1 fruit fly cellular context compared by ENCODE assay signal in the genomic region with DNA sequence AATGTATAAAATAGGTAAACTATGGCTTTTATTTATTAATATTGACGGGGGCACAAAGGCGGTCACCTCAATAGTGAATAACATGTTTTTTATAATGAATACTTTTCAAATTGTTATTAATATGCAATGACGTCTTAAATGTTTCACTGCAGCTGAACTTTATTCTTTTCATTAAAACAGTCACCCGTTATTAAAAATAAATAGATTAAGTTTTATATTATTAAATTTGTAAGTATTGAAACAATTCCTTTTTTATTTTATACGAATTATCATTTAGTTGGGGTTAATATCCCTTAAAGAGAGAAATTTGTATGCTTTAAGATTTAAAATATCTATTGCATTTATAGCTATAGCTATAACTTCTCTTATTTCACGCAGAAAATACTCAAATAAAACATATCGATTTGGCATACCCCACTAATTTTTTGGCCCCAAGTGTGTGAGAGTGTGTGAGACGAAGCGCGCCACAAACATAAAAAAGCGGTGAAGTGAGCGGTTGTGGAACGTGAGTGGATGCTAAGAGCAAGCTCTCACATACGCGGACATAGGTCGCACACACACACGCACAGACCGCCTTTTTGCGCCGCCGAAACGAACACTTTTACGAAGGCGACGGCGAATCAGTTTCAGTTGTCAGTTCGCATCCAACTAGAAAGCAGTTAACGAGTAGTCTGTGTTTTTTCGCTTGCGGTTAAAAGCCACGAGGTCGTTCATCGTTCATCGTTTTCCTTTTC.
A peak's percentile ranks its signal among the peaks of the same experiment; 100 is the strongest.
TF ChIP-seq lines count a peak whose summit lies in the region.

A gene (plus strand): TSS at position 626 of the 734 bp plus-strand sequence.

TF ChIP-seq in whole organism, embryonic, 481 proteins besides CTCF, POLR2A, EP300 and RAD21 (continued from another document and continues in another):
- TF ChIP-seq CG2129 (GFP tag; IDR thresholded peaks at IDR 0.05; lab: Robert Waterston, UW; ENCODE audit: partially characterized antibody): no peak
- TF ChIP-seq sd (tag; optimal IDR thresholded peaks at IDR 0.05; lab: Kevin White, UChicago): peak; percentile 50
- no peak for TF ChIP-seq hth (optimal IDR thresholded peaks at IDR 0.05; lab: Kevin White, UChicago)
- no peak for TF ChIP-seq sna (GFP tag; IDR thresholded peaks at IDR 0.05; lab: Robert Waterston, UW; ENCODE audit: partially characterized antibody)
- peak; percentile 49 for TF ChIP-seq mirr (GFP tag; optimal IDR thresholded peaks at IDR 0.05; lab: Kevin White, UChicago)
- peak in 1 of 2 experiments; percentile 33 for TF ChIP-seq chif (GFP tag; optimal IDR thresholded peaks at IDR 0.05; lab: Kevin White, UChicago)
- TF ChIP-seq CG17612 (GFP tag; IDR thresholded peaks at IDR 0.05; lab: Robert Waterston, UW): no peak
- no peak for TF ChIP-seq bigmax (GFP tag; optimal IDR thresholded peaks at IDR 0.05; lab: Kevin White, UChicago)
- TF ChIP-seq aop (GFP tag; IDR thresholded peaks at IDR 0.05; lab: Robert Waterston, UW): no peak
- TF ChIP-seq wdn (GFP tag; IDR thresholded peaks at IDR 0.05; lab: Robert Waterston, UW): no peak
- TF ChIP-seq ato (GFP tag; IDR thresholded peaks at IDR 0.05; lab: Robert Waterston, UW; ENCODE audit: partially characterized antibody): 0 out of 2 replicates have a peak, but pooled peaks have one; percentile 32
- TF ChIP-seq CG4328 (GFP tag; optimal IDR thresholded peaks at IDR 0.05; lab: Kevin White, UChicago): peak; percentile 77
- peak; percentile 45 for TF ChIP-seq Fer2 (tag; optimal IDR thresholded peaks at IDR 0.05; lab: Kevin White, UChicago)
- no peak for TF ChIP-seq CG6272 (GFP tag; IDR thresholded peaks at IDR 0.05; lab: Robert Waterston, UW)
- TF ChIP-seq chinmo (GFP tag; IDR thresholded peaks at IDR 0.05; lab: Robert Waterston, UW; ENCODE audit: partially characterized antibody): peak; percentile 67; the same call in 2 of the 4 replicates
- TF ChIP-seq CG7839 (tag; optimal IDR thresholded peaks at IDR 0.05; lab: Kevin White, UChicago): peak; percentile 93
- TF ChIP-seq rib (GFP tag; IDR thresholded peaks at IDR 0.05; lab: Robert Waterston, UW): peak; percentile 72
- TF ChIP-seq Gsc (GFP tag; IDR thresholded peaks at IDR 0.05; lab: Robert Waterston, UW): no peak
- TF ChIP-seq CG10321 (GFP tag; IDR thresholded peaks at IDR 0.05; lab: Robert Waterston, UW): no peak
- TF ChIP-seq CG11504 (tag; optimal IDR thresholded peaks at IDR 0.05; lab: Kevin White, UChicago): peak; percentile 92
- TF ChIP-seq CG16779 (GFP tag; IDR thresholded peaks at IDR 0.05; lab: Robert Waterston, UW): no peak
- no peak for TF ChIP-seq pho (GFP tag; optimal IDR thresholded peaks at IDR 0.05; lab: Kevin White, UChicago)
- no peak for TF ChIP-seq Sin3A (optimal IDR thresholded peaks at IDR 0.05; lab: Kevin White, UChicago)
- no peak; the same call in 1 of the 2 replicates for TF ChIP-seq seq (GFP tag; IDR thresholded peaks at IDR 0.05; lab: Robert Waterston, UW)
- peak; percentile 92 for TF ChIP-seq CG3281 (GFP tag; optimal IDR thresholded peaks at IDR 0.05; lab: Kevin White, UChicago)
- no peak for TF ChIP-seq CG15479 (GFP tag; optimal IDR thresholded peaks at IDR 0.05; lab: Kevin White, UChicago)
- peak; percentile 61 for TF ChIP-seq CG31224 (GFP tag; IDR thresholded peaks at IDR 0.05; lab: Robert Waterston, UW)
- TF ChIP-seq vnd (GFP tag; IDR thresholded peaks at IDR 0.05; lab: Robert Waterston, UW; ENCODE audit: partially characterized antibody): no peak
- TF ChIP-seq CG18764 (GFP tag; optimal IDR thresholded peaks at IDR 0.05; lab: Kevin White, UChicago): peak; percentile 15
- TF ChIP-seq D19B (GFP tag; optimal IDR thresholded peaks at IDR 0.05; lab: Kevin White, UChicago): peak; percentile 76
- TF ChIP-seq peb (GFP tag; IDR thresholded peaks at IDR 0.05; lab: Robert Waterston, UW): no peak; the same call in 1 of the 2 replicates
- TF ChIP-seq CG7556 (GFP tag; optimal IDR thresholded peaks at IDR 0.05; lab: Kevin White, UChicago): peak; percentile 96
- no peak for TF ChIP-seq luna (GFP tag; optimal IDR thresholded peaks at IDR 0.05; lab: Kevin White, UChicago)
- no peak for TF ChIP-seq eyg (GFP tag; optimal IDR thresholded peaks at IDR 0.05; lab: Kevin White, UChicago)
- no peak for TF ChIP-seq CG4617 (GFP tag; optimal IDR thresholded peaks at IDR 0.05; lab: Kevin White, UChicago; ENCODE audit: borderline replicate concordance)
- no peak for TF ChIP-seq prd (optimal IDR thresholded peaks at IDR 0.05; lab: Kevin White, UChicago)
- peak; percentile 61 for TF ChIP-seq prd (GFP tag; IDR thresholded peaks at IDR 0.05; lab: Robert Waterston, UW)
- peak; percentile 67 for TF ChIP-seq stc (GFP tag; IDR thresholded peaks at IDR 0.05; lab: Robert Waterston, UW)
- TF ChIP-seq gsb-n (tag; optimal IDR thresholded peaks at IDR 0.05; lab: Kevin White, UChicago): peak; percentile 68
- TF ChIP-seq Hmr (GFP tag; optimal IDR thresholded peaks at IDR 0.05; lab: Kevin White, UChicago): peak; percentile 90
- TF ChIP-seq gcm (GFP tag; optimal IDR thresholded peaks at IDR 0.05; lab: Kevin White, UChicago): peak; percentile 83
- no peak for TF ChIP-seq BEAF-32 (GFP tag; optimal IDR thresholded peaks at IDR 0.05; lab: Kevin White, UChicago)
- peak; percentile 18 for TF ChIP-seq dmrt11E (tag; optimal IDR thresholded peaks at IDR 0.05; lab: Kevin White, UChicago)
- 0 out of 3 replicates have a peak, but pooled peaks have one; percentile 24 for TF ChIP-seq ase (GFP tag; IDR thresholded peaks at IDR 0.05; lab: Robert Waterston, UW)
- TF ChIP-seq ham (GFP tag; IDR thresholded peaks at IDR 0.05; lab: Robert Waterston, UW): no peak
- TF ChIP-seq NC2α (GFP tag; optimal IDR thresholded peaks at IDR 0.05; lab: Kevin White, UChicago): no peak
- no peak for TF ChIP-seq unc-4 (GFP tag; IDR thresholded peaks at IDR 0.05; lab: Robert Waterston, UW; ENCODE audit: partially characterized antibody)
- no peak for TF ChIP-seq CG7271 (tag; optimal IDR thresholded peaks at IDR 0.05; lab: Kevin White, UChicago)
- peak; percentile 46 for TF ChIP-seq CG10462 (GFP tag; optimal IDR thresholded peaks at IDR 0.05; lab: Kevin White, UChicago)
- no peak for TF ChIP-seq Taf1 (GFP tag; IDR thresholded peaks at IDR 0.05; lab: Robert Waterston, UW)
- no peak for TF ChIP-seq CG10959 (GFP tag; IDR thresholded peaks at IDR 0.05; lab: Robert Waterston, UW)
- no peak for TF ChIP-seq Side (GFP tag; optimal IDR thresholded peaks at IDR 0.05; lab: Kevin White, UChicago)
- TF ChIP-seq CG6813 (GFP tag; optimal IDR thresholded peaks at IDR 0.05; lab: Kevin White, UChicago): peak; percentile 75
- no peak for TF ChIP-seq CG8765 (GFP tag; IDR thresholded peaks at IDR 0.05; lab: Robert Waterston, UW)
- TF ChIP-seq CG12155 (GFP tag; optimal IDR thresholded peaks at IDR 0.05; lab: Kevin White, UChicago): peak; percentile 63
- TF ChIP-seq Hmx (GFP tag; optimal IDR thresholded peaks at IDR 0.05; lab: Kevin White, UChicago): no peak
- no peak for TF ChIP-seq CG9876 (GFP tag; optimal IDR thresholded peaks at IDR 0.05; lab: Kevin White, UChicago)
- TF ChIP-seq dysf (GFP tag; IDR thresholded peaks at IDR 0.05; lab: Robert Waterston, UW): peak; percentile 76; the same call in 2 of the 3 replicates
- TF ChIP-seq eve (GFP tag; optimal IDR thresholded peaks at IDR 0.05; lab: Kevin White, UChicago): peak in 1 of 2 experiments; percentile 2
- TF ChIP-seq Rx (GFP tag; IDR thresholded peaks at IDR 0.05; lab: Robert Waterston, UW): no peak
- peak; percentile 29 for TF ChIP-seq ara (GFP tag; IDR thresholded peaks at IDR 0.05; lab: Robert Waterston, UW)
- TF ChIP-seq GATAe (GFP tag; conservative IDR thresholded peaks at IDR 0.05; lab: Robert Waterston, UW): no peak
- peak; percentile 81 for TF ChIP-seq D19A (tag; optimal IDR thresholded peaks at IDR 0.05; lab: Kevin White, UChicago)
- TF ChIP-seq CG9932 (GFP tag; IDR thresholded peaks at IDR 0.05; lab: Robert Waterston, UW): peak; percentile 66
- TF ChIP-seq br (optimal IDR thresholded peaks at IDR 0.05; lab: Kevin White, UChicago): no peak
- peak in 1 of 2 experiments; percentile 10 for TF ChIP-seq crp (GFP tag; optimal IDR thresholded peaks at IDR 0.05; lab: Kevin White, UChicago)
- TF ChIP-seq H15 (GFP tag; IDR thresholded peaks at IDR 0.05; lab: Robert Waterston, UW): no peak
- peak; percentile 63 for TF ChIP-seq kah (GFP tag; optimal IDR thresholded peaks at IDR 0.05; lab: Kevin White, UChicago)
- TF ChIP-seq CG6689 (GFP tag; IDR thresholded peaks at IDR 0.05; lab: Robert Waterston, UW): peak; percentile 69
- no peak for TF ChIP-seq CG11085 (GFP tag; IDR thresholded peaks at IDR 0.05; lab: Robert Waterston, UW)
- peak; percentile 7 for TF ChIP-seq CHES-1-like (GFP tag; optimal IDR thresholded peaks at IDR 0.05; lab: Kevin White, UChicago)
- no peak for TF ChIP-seq Opbp (GFP tag; IDR thresholded peaks at IDR 0.05; lab: Robert Waterston, UW; ENCODE audit: partially characterized antibody)
- TF ChIP-seq ac (GFP tag; optimal IDR thresholded peaks at IDR 0.05; lab: Kevin White, UChicago): no peak
- TF ChIP-seq CG3407 (GFP tag; optimal IDR thresholded peaks at IDR 0.05; lab: Kevin White, UChicago): peak; percentile 60
- TF ChIP-seq caup (GFP tag; optimal IDR thresholded peaks at IDR 0.05; lab: Kevin White, UChicago; ENCODE audit: severe bottlenecking): peak; percentile 72
- peak; percentile 42; the same call in 1 of the 2 replicates for TF ChIP-seq bbx (GFP tag; IDR thresholded peaks at IDR 0.05; lab: Robert Waterston, UW; ENCODE audit: partially characterized antibody)
- peak; percentile 58 for TF ChIP-seq pfk (GFP tag; optimal IDR thresholded peaks at IDR 0.05; lab: Kevin White, UChicago)
- no peak for TF ChIP-seq CG14667 (GFP tag; IDR thresholded peaks at IDR 0.05; lab: Robert Waterston, UW)
- no peak for TF ChIP-seq Kr (GFP tag; optimal IDR thresholded peaks at IDR 0.05; lab: Kevin White, UChicago)
- TF ChIP-seq CG13894 (tag; optimal IDR thresholded peaks at IDR 0.05; lab: Kevin White, UChicago): peak; percentile 17
- peak; percentile 66 for TF ChIP-seq NfI (GFP tag; optimal IDR thresholded peaks at IDR 0.05; lab: Kevin White, UChicago)
- peak; percentile 44 for TF ChIP-seq cwo (GFP tag; optimal IDR thresholded peaks at IDR 0.05; lab: Kevin White, UChicago)
- peak; percentile 39 for TF ChIP-seq nom (GFP tag; optimal IDR thresholded peaks at IDR 0.05; lab: Kevin White, UChicago)
- peak; percentile 57 for TF ChIP-seq CG4820 (GFP tag; optimal IDR thresholded peaks at IDR 0.05; lab: Kevin White, UChicago)
- peak; percentile 89 for TF ChIP-seq Hand (GFP tag; optimal IDR thresholded peaks at IDR 0.05; lab: Kevin White, UChicago)
- TF ChIP-seq inv (GFP tag; IDR thresholded peaks at IDR 0.05; lab: Robert Waterston, UW; ENCODE audit: partially characterized antibody): no peak
- peak; percentile 66 for TF ChIP-seq nau (GFP tag; optimal IDR thresholded peaks at IDR 0.05; lab: Kevin White, UChicago)
- TF ChIP-seq CG12769 (tag; optimal IDR thresholded peaks at IDR 0.05; lab: Kevin White, UChicago): peak; percentile 47
- TF ChIP-seq CG15011 (GFP tag; optimal IDR thresholded peaks at IDR 0.05; lab: Kevin White, UChicago): peak; percentile 79
- peak; percentile 70 for TF ChIP-seq ind (GFP tag; optimal IDR thresholded peaks at IDR 0.05; lab: Kevin White, UChicago)
- peak; percentile 69 for TF ChIP-seq ATbp (GFP tag; optimal IDR thresholded peaks at IDR 0.05; lab: Kevin White, UChicago)
- no peak for TF ChIP-seq Atf3 (GFP tag; optimal IDR thresholded peaks at IDR 0.05; lab: Kevin White, UChicago)
- TF ChIP-seq CG10565 (GFP tag; optimal IDR thresholded peaks at IDR 0.05; lab: Kevin White, UChicago): no peak
- TF ChIP-seq nmo (GFP tag; optimal IDR thresholded peaks at IDR 0.05; lab: Kevin White, UChicago): peak; percentile 93
- no peak for TF ChIP-seq trh (GFP tag; optimal IDR thresholded peaks at IDR 0.05; lab: Kevin White, UChicago)
- peak; percentile 83 for TF ChIP-seq CG17359 (tag; optimal IDR thresholded peaks at IDR 0.05; lab: Kevin White, UChicago)
- 0 out of 2 replicates have a peak, but pooled peaks have one; percentile 48 for TF ChIP-seq ranshi (GFP tag; IDR thresholded peaks at IDR 0.05; lab: Robert Waterston, UW)
- peak; percentile 57 for TF ChIP-seq Rfx (GFP tag; IDR thresholded peaks at IDR 0.05; lab: Robert Waterston, UW)
- TF ChIP-seq CG11247 (GFP tag; IDR thresholded peaks at IDR 0.05; lab: Robert Waterston, UW): no peak
- no peak for TF ChIP-seq grn (GFP tag; optimal IDR thresholded peaks at IDR 0.05; lab: Kevin White, UChicago)
- TF ChIP-seq CG1529 (GFP tag; optimal IDR thresholded peaks at IDR 0.05; lab: Kevin White, UChicago): peak; percentile 59
- TF ChIP-seq CG5180 (GFP tag; optimal IDR thresholded peaks at IDR 0.05; lab: Kevin White, UChicago): peak; percentile 77
- TF ChIP-seq mam (GFP tag; optimal IDR thresholded peaks at IDR 0.05; lab: Kevin White, UChicago): peak; percentile 43
- peak; percentile 72 for TF ChIP-seq CG8388 (GFP tag; optimal IDR thresholded peaks at IDR 0.05; lab: Kevin White, UChicago)
- TF ChIP-seq CG31441 (GFP tag; IDR thresholded peaks at IDR 0.05; lab: Robert Waterston, UW): peak; percentile 95
- TF ChIP-seq CG2712 (tag; optimal IDR thresholded peaks at IDR 0.05; lab: Kevin White, UChicago): peak; percentile 89
- peak; percentile 69 for TF ChIP-seq Abd-B (GFP tag; optimal IDR thresholded peaks at IDR 0.05; lab: Kevin White, UChicago)
- no peak for TF ChIP-seq Dll (GFP tag; IDR thresholded peaks at IDR 0.05; lab: Robert Waterston, UW; ENCODE audit: partially characterized antibody)
- TF ChIP-seq CG10654 (GFP tag; optimal IDR thresholded peaks at IDR 0.05; lab: Kevin White, UChicago): peak; percentile 57
- TF ChIP-seq otp (GFP tag; IDR thresholded peaks at IDR 0.05; lab: Robert Waterston, UW): no peak
- TF ChIP-seq Lhr (GFP tag; optimal IDR thresholded peaks at IDR 0.05; lab: Kevin White, UChicago): peak; percentile 17
- TF ChIP-seq psq (GFP tag; optimal IDR thresholded peaks at IDR 0.05; lab: Kevin White, UChicago): no peak
- TF ChIP-seq sens-2 (GFP tag; IDR thresholded peaks at IDR 0.05; lab: Robert Waterston, UW): no peak
- TF ChIP-seq CG42726 (GFP tag; IDR thresholded peaks at IDR 0.05; lab: Robert Waterston, UW; ENCODE audit: partially characterized antibody): no peak
- TF ChIP-seq tx (GFP tag; optimal IDR thresholded peaks at IDR 0.05; lab: Kevin White, UChicago): no peak
- TF ChIP-seq jigr1 (GFP tag; IDR thresholded peaks at IDR 0.05; lab: Robert Waterston, UW): no peak
- peak; percentile 87 for TF ChIP-seq CG13296 (GFP tag; optimal IDR thresholded peaks at IDR 0.05; lab: Kevin White, UChicago)
- peak; percentile 56 for TF ChIP-seq CG18011 (GFP tag; optimal IDR thresholded peaks at IDR 0.05; lab: Kevin White, UChicago)
- peak; percentile 39; the same call in 2 of the 3 replicates for TF ChIP-seq Aef1 (GFP tag; IDR thresholded peaks at IDR 0.05; lab: Robert Waterston, UW)
- peak; percentile 71 for TF ChIP-seq Nf-YB (GFP tag; optimal IDR thresholded peaks at IDR 0.05; lab: Kevin White, UChicago)
- peak; percentile 27; the same call in 1 of the 2 replicates for TF ChIP-seq sisA (GFP tag; IDR thresholded peaks at IDR 0.05; lab: Robert Waterston, UW)
